Fruit fly (Drosophila melanogaster) whole organism, embryonic: ENCODE data around the gene CG3632.

ENCODE experiments used
- Atf-2 ChIP-seq: fragments of 200-800 bp; sonication (Bioruptor generic); optimal IDR thresholded peaks from 2 replicates; lab custom pipeline; 2016; ENCODE audit warnings: missing biosample characterization, missing genetic modification characterization
- BtbVII ChIP-seq: fragments of 200-800 bp; sonication (Bioruptor generic); optimal IDR thresholded peaks from 3 replicates; lab custom pipeline; 2017; ENCODE audit warnings: missing biosample characterization, mild to moderate bottlenecking, missing genetic modification characterization
- CG10209 ChIP-seq: fragments of 200-800 bp; sonication (Bioruptor generic); optimal IDR thresholded peaks from 3 replicates; lab custom pipeline; 2017; ENCODE audit warnings: missing biosample characterization, mild to moderate bottlenecking, missing genetic modification characterization, missing genetic modification reagents
- CG10565 ChIP-seq: fragments of 200-800 bp; sonication (Bioruptor generic); optimal IDR thresholded peaks from 3 replicates; lab custom pipeline; 2016; ENCODE audit warnings: missing biosample characterization, mild to moderate bottlenecking, missing genetic modification characterization
- CG11504 ChIP-seq: fragments of 200-800 bp; sonication (Bioruptor generic); optimal IDR thresholded peaks from 3 replicates; lab custom pipeline; 2019; ENCODE audit warnings: missing biosample characterization, mild to moderate bottlenecking, missing genetic modification characterization, moderate library complexity
- CG11696 ChIP-seq: fragments of 200-800 bp; sonication (Bioruptor generic); IDR thresholded peaks from 2 replicates; pipeline ENCODE4 v1.3.6; 2022; ENCODE audit warnings: missing biosample characterization, missing genetic modification characterization
- CG12155 ChIP-seq: fragments of 200-800 bp; sonication (Bioruptor generic); optimal IDR thresholded peaks from 3 replicates; lab custom pipeline; 2016; ENCODE audit warnings: missing biosample characterization, missing genetic modification characterization
- CG14667 ChIP-seq: fragments of 200-800 bp; sonication (Bioruptor generic); IDR thresholded peaks from 2 replicates; pipeline ENCODE4 v1.3.6; 2022; ENCODE audit warnings: missing biosample characterization, missing genetic modification characterization
- CG14860 ChIP-seq: fragments of 200-800 bp; sonication (Bioruptor generic); IDR thresholded peaks from 3 replicates; pipeline ENCODE4 v1.3.6; 2022; ENCODE audit warnings: missing biosample characterization, missing genetic modification characterization; ENCODE audit not compliant: partially characterized antibody
- CG15011 ChIP-seq: fragments of 200-800 bp; sonication (Bioruptor generic); optimal IDR thresholded peaks from 3 replicates; lab custom pipeline; 2018; ENCODE audit warnings: missing biosample characterization, mild to moderate bottlenecking, missing genetic modification characterization
- CG16815 ChIP-seq: fragments of 200-800 bp; sonication (Bioruptor generic); optimal IDR thresholded peaks from 3 replicates; lab custom pipeline; 2017; ENCODE audit warnings: missing biosample characterization, mild to moderate bottlenecking, missing genetic modification characterization
- CG17829 ChIP-seq: fragments of 200-800 bp; optimal IDR thresholded peaks from 2 replicates; lab custom pipeline; 2019; ENCODE audit warnings: missing biosample characterization, mild to moderate bottlenecking, missing genetic modification characterization, moderate library complexity
- CG18619 ChIP-seq: fragments of 200-800 bp; sonication (Bioruptor generic); optimal IDR thresholded peaks from 3 replicates; lab custom pipeline; 2017; ENCODE audit warnings: missing biosample characterization, mild to moderate bottlenecking, missing genetic modification characterization
- CG30403 ChIP-seq: fragments of 200-800 bp; sonication (Bioruptor generic); optimal IDR thresholded peaks from 3 replicates; lab custom pipeline; 2016; ENCODE audit warnings: missing biosample characterization, missing genetic modification characterization
- CG32767 ChIP-seq: fragments of 200-800 bp; sonication (Bioruptor generic); IDR thresholded peaks from 2 replicates; pipeline ENCODE4 v1.3.6; 2022; ENCODE audit warnings: missing biosample characterization, missing genetic modification characterization
- CG32772 ChIP-seq: fragments of 200-800 bp; sonication (Bioruptor generic); IDR thresholded peaks from 2 replicates; pipeline ENCODE4 v1.3.6; 2022; ENCODE audit warnings: missing biosample characterization, missing genetic modification characterization
- CG4617 ChIP-seq: fragments of 200-800 bp; sonication (Bioruptor generic); optimal IDR thresholded peaks from 3 replicates; lab custom pipeline; 2016; ENCODE audit warnings: missing biosample characterization, missing genetic modification characterization, borderline replicate concordance
- CG6813 ChIP-seq: fragments of 200-800 bp; sonication (Bioruptor generic); optimal IDR thresholded peaks from 2 replicates; lab custom pipeline; 2017; ENCODE audit warnings: missing biosample characterization, missing genetic modification characterization, mild to moderate bottlenecking, moderate library complexity, missing genetic modification reagents
- CG8765 ChIP-seq: fragments of 200-800 bp; sonication (Bioruptor generic); IDR thresholded peaks from 2 replicates; pipeline ENCODE4 v1.3.6; 2022; ENCODE audit warnings: missing biosample characterization, missing genetic modification characterization
- CG9932 ChIP-seq: fragments of 200-800 bp; sonication (Bioruptor generic); IDR thresholded peaks from 2 replicates; pipeline ENCODE4 v1.3.6; 2022; ENCODE audit warnings: missing biosample characterization, missing genetic modification characterization
- CHES-1-like ChIP-seq: fragments of 200-800 bp; sonication (Bioruptor generic); optimal IDR thresholded peaks from 2 replicates; lab custom pipeline; 2016; ENCODE audit warnings: missing biosample characterization, missing genetic modification characterization
- CTCF ChIP-seq: fragments of 200-800 bp; sonication (Bioruptor generic); optimal IDR thresholded peaks from 2 replicates; lab custom pipeline; 2017; ENCODE audit warnings: missing biosample characterization, mild to moderate bottlenecking, missing genetic modification characterization, moderate library complexity
- CoRest ChIP-seq: fragments of 200-800 bp; sonication (Bioruptor generic); optimal IDR thresholded peaks from 3 replicates; lab custom pipeline; 2018; ENCODE audit warnings: missing biosample characterization, mild to moderate bottlenecking, missing genetic modification characterization, moderate library complexity
- Doc3 ChIP-seq: fragments of 200-800 bp; sonication (Bioruptor generic); IDR thresholded peaks from 3 replicates; pipeline ENCODE4 v1.3.6; 2022; ENCODE audit warnings: missing biosample characterization, missing genetic modification characterization; ENCODE audit not compliant: partially characterized antibody
- HLHmδ ChIP-seq: fragments of 200-800 bp; sonication (Bioruptor generic); optimal IDR thresholded peaks from 2 replicates; lab custom pipeline; 2018; ENCODE audit warnings: missing biosample characterization, mild to moderate bottlenecking, missing genetic modification characterization, moderate library complexity
- Meics ChIP-seq: fragments of 200-800 bp; sonication (Bioruptor generic); optimal IDR thresholded peaks from 2 replicates; lab custom pipeline; 2017; ENCODE audit warnings: missing biosample characterization, mild to moderate bottlenecking, missing genetic modification characterization
- Rfx ChIP-seq: fragments of 200-800 bp; sonication (Bioruptor generic); IDR thresholded peaks from 2 replicates; pipeline ENCODE4 v1.3.6; 2022; ENCODE audit warnings: missing biosample characterization, missing genetic modification characterization
- Sry-δ ChIP-seq: fragments of 200-800 bp; sonication (Bioruptor generic); optimal IDR thresholded peaks from 2 replicates; lab custom pipeline; 2016; ENCODE audit warnings: missing biosample characterization, missing genetic modification characterization
- ash1 ChIP-seq: fragments of 200-800 bp; sonication (Bioruptor generic); optimal IDR thresholded peaks from 2 replicates; lab custom pipeline; 2018; ENCODE audit warnings: missing biosample characterization, mild to moderate bottlenecking, missing genetic modification characterization
- ato ChIP-seq: fragments of 200-800 bp; sonication (Bioruptor generic); IDR thresholded peaks from 2 replicates; pipeline ENCODE4 v1.3.6; 2022; ENCODE audit warnings: missing biosample characterization, missing genetic modification characterization; ENCODE audit not compliant: partially characterized antibody
- chif ChIP-seq, 2 experiments: fragments of 200-800 bp; sonication (Bioruptor generic); optimal IDR thresholded peaks; 3 replicates each; lab custom pipeline; 2016; ENCODE audit warnings: missing biosample characterization in 2 of 2, missing genetic modification characterization in 2 of 2
- disco-r ChIP-seq: fragments of 200-800 bp; sonication (Bioruptor generic); optimal IDR thresholded peaks from 2 replicates; lab custom pipeline; 2016; ENCODE audit warnings: missing biosample characterization, missing genetic modification characterization
- dmrt99B ChIP-seq: fragments of 200-800 bp; sonication (Bioruptor generic); optimal IDR thresholded peaks from 2 replicates; lab custom pipeline; 2018; ENCODE audit warnings: missing biosample characterization, mild to moderate bottlenecking, missing genetic modification characterization, moderate library complexity
- emc ChIP-seq: fragments of 200-800 bp; sonication (Bioruptor generic); optimal IDR thresholded peaks from 2 replicates; lab custom pipeline; 2016; ENCODE audit warnings: missing biosample characterization, missing genetic modification characterization
- gro ChIP-seq: fragments of 200-800 bp; sonication (Bioruptor generic); optimal IDR thresholded peaks from 2 replicates; lab custom pipeline; 2016; ENCODE audit warnings: missing biosample characterization, missing genetic modification characterization
- gsb ChIP-seq: fragments of 200-800 bp; sonication (Bioruptor generic); IDR thresholded peaks from 2 replicates; pipeline ENCODE4 v1.3.6; 2022; ENCODE audit warnings: missing biosample characterization, missing genetic modification characterization
- her ChIP-seq: fragments of 200-800 bp; sonication (Bioruptor generic); optimal IDR thresholded peaks from 2 replicates; lab custom pipeline; 2016; ENCODE audit warnings: missing biosample characterization, missing genetic modification characterization
- insv ChIP-seq, 2 experiments: fragments of 200-800 bp; sonication (Bioruptor generic); optimal IDR thresholded peaks; 3 replicates each; lab custom pipeline; 2016 to 2018; ENCODE audit warnings: missing biosample characterization in 2 of 2, missing genetic modification characterization in 2 of 2
- knrl ChIP-seq: fragments of 200-800 bp; sonication (Bioruptor generic); IDR thresholded peaks from 3 replicates; pipeline ENCODE4 v1.3.6; 2022; ENCODE audit warnings: missing biosample characterization, missing genetic modification characterization; ENCODE audit not compliant: partially characterized antibody
- peb ChIP-seq: fragments of 200-800 bp; sonication (Bioruptor generic); IDR thresholded peaks from 2 replicates; pipeline ENCODE4 v1.3.6; 2022; ENCODE audit warnings: missing biosample characterization, missing genetic modification characterization
- pita ChIP-seq: fragments of 200-800 bp; sonication (Bioruptor generic); optimal IDR thresholded peaks from 2 replicates; lab custom pipeline; 2017; ENCODE audit warnings: missing biosample characterization, mild to moderate bottlenecking, missing genetic modification characterization
- psq ChIP-seq: fragments of 200-800 bp; sonication (Bioruptor generic); optimal IDR thresholded peaks from 2 replicates; lab custom pipeline; 2017; ENCODE audit warnings: missing biosample characterization, missing genetic modification characterization
- row ChIP-seq: fragments of 200-800 bp; sonication (Bioruptor generic); IDR thresholded peaks from 3 replicates; pipeline ENCODE4 v1.3.6; 2022; ENCODE audit warnings: missing biosample characterization, missing genetic modification characterization
- run ChIP-seq: fragments of 200-800 bp; sonication (Bioruptor generic); optimal IDR thresholded peaks from 3 replicates; lab custom pipeline; 2018; ENCODE audit warnings: missing biosample characterization, mild to moderate bottlenecking, missing genetic modification characterization
- schlank ChIP-seq: fragments of 200-800 bp; sonication (Bioruptor generic); optimal IDR thresholded peaks from 2 replicates; lab custom pipeline; 2018; ENCODE audit warnings: missing biosample characterization, mild to moderate bottlenecking, missing genetic modification characterization
- shn ChIP-seq: fragments of 200-800 bp; sonication (Bioruptor generic); optimal IDR thresholded peaks from 3 replicates; lab custom pipeline; 2016; ENCODE audit warnings: missing biosample characterization, missing genetic modification characterization
- so ChIP-seq: fragments of 200-800 bp; sonication (Bioruptor generic); IDR thresholded peaks from 3 replicates; pipeline ENCODE4 v1.3.6; 2022; ENCODE audit warnings: missing biosample characterization, missing genetic modification characterization
- sug ChIP-seq: fragments of 200-800 bp; optimal IDR thresholded peaks from 2 replicates; lab custom pipeline; 2019; ENCODE audit warnings: missing biosample characterization, mild to moderate bottlenecking, missing genetic modification characterization, moderate library complexity
- trem ChIP-seq: fragments of 200-800 bp; optimal IDR thresholded peaks from 3 replicates; lab custom pipeline; 2019; ENCODE audit warnings: missing biosample characterization, mild to moderate bottlenecking, missing genetic modification characterization, moderate library complexity
- trh ChIP-seq: fragments of 200-800 bp; sonication (Bioruptor generic); optimal IDR thresholded peaks from 2 replicates; lab custom pipeline; 2016; ENCODE audit warnings: missing biosample characterization, missing genetic modification characterization
- z ChIP-seq: fragments of 200-800 bp; sonication (Bioruptor generic); IDR thresholded peaks from 3 replicates; pipeline ENCODE4 v1.3.6; 2022; ENCODE audit warnings: missing biosample characterization, missing genetic modification characterization

CG3632 gene

DNA sequence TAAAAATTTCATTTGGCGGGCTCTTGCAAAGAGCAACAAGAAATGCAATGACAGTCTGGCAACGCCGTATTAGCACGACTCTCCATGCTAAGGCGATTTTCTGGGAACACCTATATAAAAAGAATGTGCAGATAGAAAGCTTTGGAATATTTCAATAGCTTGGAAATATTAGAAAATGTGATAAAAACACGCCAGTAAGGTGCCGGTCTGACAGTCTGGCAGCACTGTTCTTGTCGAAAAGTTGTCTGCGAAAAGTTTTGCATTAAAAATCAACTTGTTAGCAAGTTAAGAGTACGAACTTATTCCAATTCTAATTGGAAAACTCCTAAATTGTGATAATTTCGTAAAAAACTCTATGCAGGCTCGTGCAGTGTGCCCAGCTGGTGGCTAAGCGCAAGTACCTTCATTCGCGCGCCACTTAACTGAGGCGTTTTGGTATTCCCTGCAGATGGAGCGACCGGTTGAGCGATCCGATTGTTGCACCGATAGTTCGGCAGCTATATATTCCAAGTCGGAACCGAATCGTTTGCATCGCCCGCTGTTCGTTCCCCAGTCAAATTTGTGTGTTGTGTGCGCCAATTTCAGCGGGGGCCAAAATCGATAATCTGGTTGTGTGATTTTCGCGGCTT, 18.5 kb upstream of the CG3632 start, which contains the start of gene eas (continued):
- TF ChIP-seq ash1 (GFP tag; lab: Kevin White, UChicago) (no peak), CG12155 (no peak), CG9932 (peak; percentile 56), trem (tag; lab: Kevin White, UChicago) (peak; percentile 48), CG4617 (GFP tag; lab: Kevin White, UChicago) (peak; percentile 12), insv (GFP tag; optimal IDR thresholded peaks at IDR 0.05; lab: Kevin White, UChicago) (peak; percentile 24 to 92), disco-r (GFP tag; lab: Kevin White, UChicago) (peak; percentile 27), CG11696 (GFP tag; lab: Robert Waterston, UW) (no peak), her (peak; percentile 42), ato (GFP tag; lab: Robert Waterston, UW) (peak; percentile 64), row (peak; percentile 63), shn (GFP tag; lab: Kevin White, UChicago) (no peak), Sry-δ (GFP tag; lab: Kevin White, UChicago) (peak; percentile 86), CG10209 (GFP tag; lab: Kevin White, UChicago) (peak; percentile 1), pita (GFP tag; lab: Kevin White, UChicago) (no peak), chif (GFP tag; optimal IDR thresholded peaks at IDR 0.05; lab: Kevin White, UChicago) (no peak), peb (GFP tag; lab: Robert Waterston, UW) (no peak), CG10565 (GFP tag; lab: Kevin White, UChicago) (no peak), psq (GFP tag; lab: Kevin White, UChicago) (no peak), run (tag; lab: Kevin White, UChicago) (no peak), z (GFP tag; lab: Robert Waterston, UW) (no peak), trh (GFP tag; lab: Kevin White, UChicago) (no peak), CG18619 (GFP tag; lab: Kevin White, UChicago) (no peak), schlank (tag; lab: Kevin White, UChicago) (peak; percentile 18), CG30403 (GFP tag; lab: Kevin White, UChicago) (peak; percentile 10), gro (GFP tag; lab: Kevin White, UChicago) (peak; percentile 38), Doc3 (peak; percentile 54; the same call in 2 of the 3 replicates), CG16815 (no peak), Meics (GFP tag; lab: Kevin White, UChicago) (no peak), CG14860 (peak; percentile 59), CHES-1-like (GFP tag; lab: Kevin White, UChicago) (peak; percentile 22), CG15011 (GFP tag; lab: Kevin White, UChicago) (no peak), CG17829 (no peak), sug (tag; lab: Kevin White, UChicago) (no peak), BtbVII (GFP tag; lab: Kevin White, UChicago) (no peak), CG32772 (GFP tag; lab: Robert Waterston, UW) (no peak), CG14667 (GFP tag; lab: Robert Waterston, UW) (no peak), Atf-2 (GFP tag; lab: Kevin White, UChicago) (no peak), dmrt99B (tag; lab: Kevin White, UChicago) (no peak), CTCF (GFP tag; lab: Kevin White, UChicago) (peak; percentile 51), CG32767 (GFP tag; lab: Robert Waterston, UW) (no peak), CG11504 (tag; lab: Kevin White, UChicago) (peak; percentile 3), CG6813 (GFP tag; lab: Kevin White, UChicago) (no peak), gsb (GFP tag; lab: Robert Waterston, UW) (no peak), CG8765 (no peak), HLHmδ (peak; percentile 42), knrl (peak; percentile 66), CoRest (tag; lab: Kevin White, UChicago) (peak; percentile 7), so (GFP tag; lab: Robert Waterston, UW) (no peak), emc (GFP tag; lab: Kevin White, UChicago) (no peak), Rfx (GFP tag; lab: Robert Waterston, UW) (no peak; the same call in none of the 2 replicates)
